Worm (Caenorhabditis elegans) whole organism, mixed stage, embryonic: ENCODE results near the gene F41F3.8.

ENCODE experiments used
- blmp-1 ChIP-seq: fragments of 150-350 bp; optimal IDR thresholded peaks from 2 replicates; lab custom pipeline; 2014; ENCODE audit warnings: missing biosample characterization, missing genetic modification characterization
- elt-1 ChIP-seq: sonication (generic microtip); optimal IDR thresholded peaks from 2 replicates; lab custom pipeline; 2017; ENCODE audit warnings: missing genetic modification characterization, mild to moderate bottlenecking, missing compliant biosample characterization, antibody characterized with exemption, moderate library complexity, borderline replicate concordance; ENCODE audit not compliant: insufficient read depth
- nhr-76 ChIP-seq: sonication (generic microtip); optimal IDR thresholded peaks from 2 replicates; lab custom pipeline; 2017; ENCODE audit warnings: missing biosample characterization, missing genetic modification characterization
- sem-2 ChIP-seq: fragments of 200-800 bp; sonication (Bioruptor generic); optimal IDR thresholded peaks from 2 replicates; lab custom pipeline; 2018; ENCODE audit warnings: mild to moderate bottlenecking, missing genetic modification characterization, missing compliant biosample characterization

ce11 chrV:4681670-4682069 is 33.0 kb downstream of the F41F3.8 start, which contains the start of gene K03B4.4:
- TF ChIP-seq elt-1 (tag; lab: Kevin White, UChicago), result no peak
- TF ChIP-seq nhr-76 (tag; lab: Kevin White, UChicago), result no peak
- no peak for TF ChIP-seq blmp-1
- TF ChIP-seq sem-2 (GFP tag; lab: Kevin White, UChicago), result no peak
